Worm (Caenorhabditis elegans): ENCODE data around the gene nhr-72.

The nhr-72 gene

ce11 chrII:3806964-3807363 lies 43.6 kb downstream of the nhr-72 start, which contains the start of gene F54D10.4:
Gene F54D10.4, minus strand, starts transcription at chrII:3807064.
- TF ChIP-seq madf-9 (GFP tag; conservative IDR thresholded peaks at IDR 0.05), result no peak
- peak; percentile 82 for TF ChIP-seq aha-1 (tag)

- TF ChIP-seq cey-2 (tag; optimal IDR thresholded peaks at IDR 0.05; ENCODE audit: borderline replicate concordance, insufficient read depth), result no peak
- peak in 1 of 2 experiments; percentile 96 for TF ChIP-seq unc-62 (GFP tag; optimal IDR thresholded peaks at IDR 0.05 in 1 of 2)
- TF ChIP-seq unc-62 (tag; optimal IDR thresholded peaks at IDR 0.05), result no peak
These were observed 45.0 kb downstream of the nhr-72 start for ce11 chrII:3805518-3805917.

- TF ChIP-seq dmd-6 (GFP tag; IDR thresholded peaks at IDR 0.05) (no peak), dve-1 (tag; optimal IDR thresholded peaks at IDR 0.05; ENCODE audit: insufficient read depth) (no peak), F26F4.8 (GFP tag; conservative IDR thresholded peaks at IDR 0.05) (no peak), R02D3.7 (tag; optimal IDR thresholded peaks at IDR 0.05) (no peak), hlh-11 (tag; optimal IDR thresholded peaks at IDR 0.05) (no peak), ceh-82 (tag; optimal IDR thresholded peaks at IDR 0.05) (no peak), lsy-2 (tag; optimal IDR thresholded peaks at IDR 0.05) (no peak), ceh-20 (GFP tag; IDR thresholded peaks at IDR 0.05) (no peak), nhr-25 (tag; optimal IDR thresholded peaks at IDR 0.05; ENCODE audit: borderline replicate concordance, insufficient read depth) (no peak), zfp-3 (GFP tag; conservative IDR thresholded peaks at IDR 0.05) (no peak), T26A8.4 (GFP tag; IDR thresholded peaks at IDR 0.05) (no peak), zag-1 (tag; optimal IDR thresholded peaks at IDR 0.05) (no peak), dmd-9 (GFP tag; IDR thresholded peaks at IDR 0.05) (no peak), Y48G9A.11 (GFP tag; IDR thresholded peaks at IDR 0.05) (no peak), aha-1 (tag) (no peak), saeg-2 (GFP tag; IDR thresholded peaks at IDR 0.05) (no peak), lin-13 (GFP tag; optimal IDR thresholded peaks at IDR 0.05) (no peak), mep-1 (tag; optimal IDR thresholded peaks at IDR 0.05) (no peak), dpl-1 (GFP tag; optimal IDR thresholded peaks at IDR 0.05) (no peak)
These were observed 47.3 kb downstream of the nhr-72 start, which contains the start of gene ins-32 for ce11 chrII:3803219-3803618. Gene ins-32, minus strand, starts transcription at chrII:3803319.
